Comparison of ENCODE assay signal across 6 worm cellular contexts in genomic region chrIV:2053591-2053990, ce11.
TF ChIP-seq lines count a peak whose summit lies in the region.

No protein-coding gene starts in this region.

TF ChIP-seq in whole organism, L1 larva, 84 proteins besides CTCF, POLR2A, EP300 and RAD21 (continues in another document):
- TF ChIP-seq C34B4.2 (tag; optimal IDR thresholded peaks at IDR 0.05; lab: Kevin White, UChicago), result no peak
- TF ChIP-seq sox-4 (tag; optimal IDR thresholded peaks at IDR 0.05; lab: Kevin White, UChicago), result no peak
- no peak for TF ChIP-seq nhr-11 (tag; optimal IDR thresholded peaks at IDR 0.05; lab: Kevin White, UChicago)
- no peak for TF ChIP-seq nhr-77 (tag; optimal IDR thresholded peaks at IDR 0.05; lab: Kevin White, UChicago)
- no peak for TF ChIP-seq ceh-63 (GFP tag; optimal IDR thresholded peaks at IDR 0.05; lab: Kevin White, UChicago)
- TF ChIP-seq ces-1 (GFP tag; optimal IDR thresholded peaks at IDR 0.05; lab: Kevin White, UChicago), result peak; percentile 60
- TF ChIP-seq fkh-4 (tag; optimal IDR thresholded peaks at IDR 0.05; lab: Kevin White, UChicago; ENCODE audit: borderline replicate concordance), result no peak
- no peak for TF ChIP-seq pqm-1 (tag; optimal IDR thresholded peaks at IDR 0.05; lab: Kevin White, UChicago)
- TF ChIP-seq efl-1 (optimal IDR thresholded peaks at IDR 0.05; lab: Kevin White, UChicago), result peak; percentile 17 to 21
- TF ChIP-seq efl-1 (GFP tag; optimal IDR thresholded peaks at IDR 0.05 in 1 of 2; lab: Kevin White, UChicago), result no peak
- no peak for TF ChIP-seq hlh-17 (GFP tag; optimal IDR thresholded peaks at IDR 0.05; lab: Kevin White, UChicago; ENCODE audit: borderline replicate concordance)
- no peak for TF ChIP-seq sptf-1 (tag; optimal IDR thresholded peaks at IDR 0.05; lab: Kevin White, UChicago)
- no peak for TF ChIP-seq egl-27 (tag; optimal IDR thresholded peaks at IDR 0.05; lab: Kevin White, UChicago)
- TF ChIP-seq ets-5 (GFP tag; IDR thresholded peaks at IDR 0.05; lab: Robert Waterston, UW), result no peak
- TF ChIP-seq aly-2 (tag; optimal IDR thresholded peaks at IDR 0.05; lab: Kevin White, UChicago), result no peak
- no peak for TF ChIP-seq fos-1 (tag; optimal IDR thresholded peaks at IDR 0.05; lab: Kevin White, UChicago)

TF ChIP-seq in whole organism, L2 larva, 48 proteins besides CTCF, POLR2A, EP300 and RAD21:
- TF ChIP-seq C34F6.9 (tag; optimal IDR thresholded peaks at IDR 0.05; lab: Kevin White, UChicago) (peak; percentile 60), sem-4 (tag; optimal IDR thresholded peaks at IDR 0.05; lab: Kevin White, UChicago) (peak; percentile 21), sma-9 (GFP tag; optimal IDR thresholded peaks at IDR 0.05; lab: Kevin White, UChicago) (peak; percentile 18), sma-9 (tag; optimal IDR thresholded peaks at IDR 0.05; lab: Kevin White, UChicago) (no peak), elt-1 (tag; optimal IDR thresholded peaks at IDR 0.05; lab: Kevin White, UChicago) (no peak), F13H6.1 (tag; optimal IDR thresholded peaks at IDR 0.05; lab: Kevin White, UChicago) (peak; percentile 41), ZK546.5 (tag; optimal IDR thresholded peaks at IDR 0.05; lab: Kevin White, UChicago) (no peak), lsy-2 (tag; optimal IDR thresholded peaks at IDR 0.05; lab: Kevin White, UChicago) (peak in 1 of 2 experiments; percentile 63), mab-5 (tag; optimal IDR thresholded peaks at IDR 0.05; lab: Kevin White, UChicago) (peak; percentile 54), lin-13 (GFP tag; optimal IDR thresholded peaks at IDR 0.05; lab: Kevin White, UChicago) (peak; percentile 27), nhr-129 (tag; optimal IDR thresholded peaks at IDR 0.05; lab: Kevin White, UChicago) (peak; percentile 51), mdl-1 (tag; optimal IDR thresholded peaks at IDR 0.05; lab: Kevin White, UChicago) (no peak), snpc-4 (tag; optimal IDR thresholded peaks at IDR 0.05; lab: Kevin White, UChicago) (no peak), crh-2 (tag; optimal IDR thresholded peaks at IDR 0.05; lab: Kevin White, UChicago) (peak; percentile 28)

TF ChIP-seq in whole organism, L3 larva, 47 proteins besides CTCF, POLR2A, EP300 and RAD21:
- TF ChIP-seq egl-27 (tag; optimal IDR thresholded peaks at IDR 0.05; lab: Kevin White, UChicago) (no peak), lin-39 (tag; optimal IDR thresholded peaks at IDR 0.05; lab: Kevin White, UChicago) (peak; percentile 86), pha-4 (tag; optimal IDR thresholded peaks at IDR 0.05; lab: Kevin White, UChicago) (no peak), ceh-9 (tag; optimal IDR thresholded peaks at IDR 0.05; lab: Kevin White, UChicago) (peak; percentile 16), ceh-16 (tag; optimal IDR thresholded peaks at IDR 0.05; lab: Kevin White, UChicago) (no peak), ceh-82 (tag; optimal IDR thresholded peaks at IDR 0.05; lab: Kevin White, UChicago) (no peak), fkh-10 (GFP tag; optimal IDR thresholded peaks at IDR 0.05; lab: Kevin White, UChicago) (peak; percentile 75), nfya-1 (tag; optimal IDR thresholded peaks at IDR 0.05; lab: Kevin White, UChicago; ENCODE audit: insufficient read depth) (peak; percentile 61), egl-5 (tag; optimal IDR thresholded peaks at IDR 0.05; lab: Kevin White, UChicago) (peak; percentile 15)
TF ChIP-seq in whole organism, L3 larva: peak in this region for 5.

TF ChIP-seq in whole organism, L4 larva, 104 proteins besides CTCF, POLR2A, EP300 and RAD21:
- TF ChIP-seq nhr-11 (tag; optimal IDR thresholded peaks at IDR 0.05; lab: Kevin White, UChicago) (peak; percentile 1), lsy-2 (tag; optimal IDR thresholded peaks at IDR 0.05; lab: Kevin White, UChicago) (peak in 1 of 2 experiments; percentile 41), mdl-1 (tag; optimal IDR thresholded peaks at IDR 0.05; lab: Kevin White, UChicago) (peak in 1 of 2 experiments; percentile 11), aha-1 (tag; lab: Kevin White, UChicago) (peak; percentile 21), mep-1 (tag; optimal IDR thresholded peaks at IDR 0.05; lab: Kevin White, UChicago) (peak; percentile 23), cey-2 (tag; optimal IDR thresholded peaks at IDR 0.05; lab: Kevin White, UChicago; ENCODE audit: borderline replicate concordance, insufficient read depth) (no peak), hmg-1.1 (GFP tag; IDR thresholded peaks at IDR 0.05; lab: Robert Waterston, UW) (0 out of 2 replicates have a peak, but pooled peaks have one; percentile 39), tag-97 (GFP tag; IDR thresholded peaks at IDR 0.05; lab: Robert Waterston, UW) (no peak), skn-1 (tag; optimal IDR thresholded peaks at IDR 0.05; lab: Kevin White, UChicago) (no peak), dmd-6 (GFP tag; IDR thresholded peaks at IDR 0.05; lab: Robert Waterston, UW) (peak; percentile 26; the same call in 1 of the 2 replicates), ceh-44 (GFP tag; IDR thresholded peaks at IDR 0.05; lab: Robert Waterston, UW) (no peak), hlh-11 (tag; optimal IDR thresholded peaks at IDR 0.05; lab: Kevin White, UChicago) (peak; percentile 14), ces-1 (GFP tag; optimal IDR thresholded peaks at IDR 0.05; lab: Kevin White, UChicago) (peak; percentile 65), ceh-20 (GFP tag; IDR thresholded peaks at IDR 0.05; lab: Robert Waterston, UW) (peak; percentile 44; the same call in 1 of the 2 replicates), hlh-30 (tag; optimal IDR thresholded peaks at IDR 0.05; lab: Kevin White, UChicago; ENCODE audit: insufficient read depth) (peak; percentile 8), fkh-10 (GFP tag; optimal IDR thresholded peaks at IDR 0.05; lab: Kevin White, UChicago) (peak; percentile 55), ctbp-1 (GFP tag; IDR thresholded peaks at IDR 0.05; lab: Robert Waterston, UW) (peak; percentile 72)

TF ChIP-seq in whole organism, late embryonic, 69 proteins besides CTCF, POLR2A, EP300 and RAD21:
- TF ChIP-seq ceh-2 (tag; optimal IDR thresholded peaks at IDR 0.05; lab: Kevin White, UChicago) (no peak), mec-3 (tag; optimal IDR thresholded peaks at IDR 0.05; lab: Kevin White, UChicago; ENCODE audit: borderline replicate concordance) (no peak), K09A11.1 (tag; optimal IDR thresholded peaks at IDR 0.05; lab: Kevin White, UChicago; ENCODE audit: insufficient read depth) (no peak), Y22D7AL.16 (tag; optimal IDR thresholded peaks at IDR 0.05; lab: Kevin White, UChicago) (no peak), unc-42 (tag; optimal IDR thresholded peaks at IDR 0.05; lab: Kevin White, UChicago) (peak; percentile 98), pha-4 (tag; optimal IDR thresholded peaks at IDR 0.05; lab: Kevin White, UChicago) (no peak), nfya-1 (tag; optimal IDR thresholded peaks at IDR 0.05; lab: Kevin White, UChicago) (no peak), ceh-24 (tag; optimal IDR thresholded peaks at IDR 0.05; lab: Kevin White, UChicago) (no peak), ceh-45 (GFP tag; IDR thresholded peaks at IDR 0.05; lab: Robert Waterston, UW) (no peak), hlh-30 (tag; optimal IDR thresholded peaks at IDR 0.05; lab: Kevin White, UChicago; ENCODE audit: insufficient read depth) (no peak), ceh-18 (tag; optimal IDR thresholded peaks at IDR 0.05; lab: Kevin White, UChicago) (peak; percentile 34), madf-2 (tag; optimal IDR thresholded peaks at IDR 0.05; lab: Kevin White, UChicago) (no peak), zip-5 (tag; optimal IDR thresholded peaks at IDR 0.05; lab: Kevin White, UChicago) (no peak), nhr-232 (tag; optimal IDR thresholded peaks at IDR 0.05; lab: Kevin White, UChicago) (no peak), hlh-13 (GFP tag; optimal IDR thresholded peaks at IDR 0.05; lab: Kevin White, UChicago) (no peak), ceh-31 (tag; optimal IDR thresholded peaks at IDR 0.05; lab: Kevin White, UChicago) (no peak), ceh-19 (GFP tag; optimal IDR thresholded peaks at IDR 0.05; lab: Kevin White, UChicago) (no peak), fkh-10 (GFP tag; optimal IDR thresholded peaks at IDR 0.05; lab: Kevin White, UChicago) (peak; percentile 18)
TF ChIP-seq in whole organism, late embryonic: peak in this region for 3.

TF ChIP-seq in whole organism, mixed stage, embryonic, 35 proteins besides CTCF, POLR2A, EP300 and RAD21:
- peak; percentile 0 for TF ChIP-seq unc-62 (GFP tag; optimal IDR thresholded peaks at IDR 0.05; lab: Kevin White, UChicago)
- no peak for TF ChIP-seq nhr-12 (tag; optimal IDR thresholded peaks at IDR 0.05; lab: Kevin White, UChicago)
- TF ChIP-seq hlh-1 (tag; optimal IDR thresholded peaks at IDR 0.05; lab: Kevin White, UChicago), result no peak
- TF ChIP-seq unc-120 (tag; optimal IDR thresholded peaks at IDR 0.05; lab: Kevin White, UChicago; ENCODE audit: poor library complexity, severe bottlenecking), result peak; percentile 31
- TF ChIP-seq ces-1 (GFP tag; optimal IDR thresholded peaks at IDR 0.05; lab: Kevin White, UChicago), result peak; percentile 93
TF ChIP-seq in whole organism, mixed stage, embryonic: peak in this region for 3.

Comparison
In these comparisons a context has a peak if more than half of its experiments do, and no peak if none do; other contexts are left out.
1. Of the 29 proteins assayed by ChIP-seq in both whole organism, L4 larva and whole organism, L1 larva: peak only in whole organism, L4 larva: aha-1 and nhr-11; only in whole organism, L1 larva: none; in both: ces-1, fkh-10 and mep-1; in neither: 21; mixed calls (peak in some experiments, not most) for 3.